Worm (Caenorhabditis elegans) whole organism, mixed stage, embryonic: Measurements from ENCODE around the gene ensh-1.

Experiments
- ces-1 ChIP-seq: fragments of 150-350 bp; optimal IDR thresholded peaks from 2 replicates; lab custom pipeline; 2014; ENCODE audit warnings: missing biosample characterization, missing genetic modification reagents, missing genetic modification characterization
- pha-4 ChIP-seq: fragments of 150-350 bp; optimal IDR thresholded peaks from 2 replicates; lab custom pipeline; 2018; ENCODE audit warnings: missing biosample characterization, missing genetic modification reagents, missing genetic modification characterization
- snpc-4 ChIP-seq: fragments of 150-350 bp; optimal IDR thresholded peaks from 2 replicates; lab custom pipeline; 2014; ENCODE audit warnings: missing biosample characterization, missing genetic modification characterization
- unc-39 ChIP-seq: fragments of 150-350 bp; optimal IDR thresholded peaks from 2 replicates; lab custom pipeline; 2014; ENCODE audit warnings: missing biosample characterization, missing genetic modification characterization

DNA sequence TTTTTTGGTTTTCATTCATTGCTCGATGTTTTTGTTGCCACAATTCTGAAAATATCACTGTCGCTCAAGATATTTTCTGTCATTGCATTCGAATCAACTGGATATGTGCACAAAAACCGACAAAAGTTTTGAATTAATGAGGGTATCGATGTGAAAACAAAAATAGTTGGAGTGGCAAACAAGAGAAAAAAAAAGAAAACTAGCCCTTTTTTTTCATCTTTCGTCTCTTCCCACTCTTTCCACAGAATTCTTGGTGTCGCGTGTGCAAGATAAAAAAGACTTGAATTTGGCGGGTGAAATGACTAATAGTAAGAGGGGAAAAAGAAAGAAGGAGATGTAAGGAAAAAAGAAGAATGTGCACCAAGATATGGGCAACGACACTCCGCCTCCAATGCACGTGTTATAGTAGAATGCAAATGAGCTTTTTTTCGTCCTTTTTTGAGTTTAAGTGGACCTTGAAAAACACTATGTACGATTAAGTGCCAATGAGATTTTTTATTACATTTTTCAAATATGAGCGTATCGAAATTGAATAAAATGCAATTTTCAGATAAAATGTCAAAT is 36.0 kb upstream of the ensh-1 start, which contains the start of the genes ubc-22 and ubc-21:
- TF ChIP-seq ces-1 (GFP tag; lab: Kevin White, UChicago) = no peak
- no peak for TF ChIP-seq pha-4 (tag; lab: Kevin White, UChicago)
- TF ChIP-seq unc-39 = no peak
- no peak for TF ChIP-seq snpc-4
